Worm (Caenorhabditis elegans) whole organism, mixed stage, embryonic: ENCODE results near the gene ZK402.5.

ENCODE experiments used
- ceh-83 ChIP-seq: fragments of 200-800 bp; sonication (Bioruptor generic); optimal IDR thresholded peaks from 2 replicates; lab custom pipeline; 2018; ENCODE audit warnings: mild to moderate bottlenecking, missing genetic modification characterization, missing compliant biosample characterization
- drap-1 ChIP-seq: fragments of 200-800 bp; sonication (Bioruptor generic); optimal IDR thresholded peaks from 3 replicates; lab custom pipeline; 2018; ENCODE audit warnings: mild to moderate bottlenecking, missing genetic modification characterization, missing compliant biosample characterization
- elt-3 ChIP-seq: fragments of 150-350 bp; optimal IDR thresholded peaks from 2 replicates; lab custom pipeline; 2014; ENCODE audit warnings: missing biosample characterization, missing genetic modification characterization
- ham-2 ChIP-seq: fragments of 200-800 bp; sonication (Bioruptor generic); optimal IDR thresholded peaks from 2 replicates; lab custom pipeline; 2018; ENCODE audit warnings: mild to moderate bottlenecking, missing genetic modification characterization, missing compliant biosample characterization
- mab-5 ChIP-seq: fragments of 150-350 bp; optimal IDR thresholded peaks from 2 replicates; lab custom pipeline; 2014; ENCODE audit warnings: missing biosample characterization, missing genetic modification characterization
- nhr-12 ChIP-seq: fragments of 150-350 bp; optimal IDR thresholded peaks from 2 replicates; lab custom pipeline; 2014; ENCODE audit warnings: missing biosample characterization, missing genetic modification characterization
- nhr-2 ChIP-seq: fragments of 150-350 bp; optimal IDR thresholded peaks from 2 replicates; lab custom pipeline; 2014; ENCODE audit warnings: missing biosample characterization, missing genetic modification characterization
- nhr-28 ChIP-seq: fragments of 150-350 bp; optimal IDR thresholded peaks from 2 replicates; lab custom pipeline; 2014; ENCODE audit warnings: missing biosample characterization, missing genetic modification characterization
- nhr-76 ChIP-seq: sonication (generic microtip); optimal IDR thresholded peaks from 2 replicates; lab custom pipeline; 2017; ENCODE audit warnings: missing biosample characterization, missing genetic modification characterization
- pha-4 ChIP-seq: fragments of 150-350 bp; optimal IDR thresholded peaks from 2 replicates; lab custom pipeline; 2018; ENCODE audit warnings: missing biosample characterization, missing genetic modification reagents, missing genetic modification characterization
- snpc-4 ChIP-seq: fragments of 150-350 bp; optimal IDR thresholded peaks from 2 replicates; lab custom pipeline; 2014; ENCODE audit warnings: missing biosample characterization, missing genetic modification characterization
- unc-120 ChIP-seq: sonication (generic microtip); optimal IDR thresholded peaks from 2 replicates; lab custom pipeline; 2017; ENCODE audit warnings: missing genetic modification characterization, missing compliant biosample characterization; ENCODE audit not compliant: poor library complexity, severe bottlenecking
- unc-39 ChIP-seq: fragments of 150-350 bp; optimal IDR thresholded peaks from 2 replicates; lab custom pipeline; 2014; ENCODE audit warnings: missing biosample characterization, missing genetic modification characterization
- ztf-11 ChIP-seq: fragments of 150-350 bp; optimal IDR thresholded peaks from 2 replicates; lab custom pipeline; 2014; ENCODE audit warnings: missing biosample characterization, missing genetic modification characterization

DNA sequence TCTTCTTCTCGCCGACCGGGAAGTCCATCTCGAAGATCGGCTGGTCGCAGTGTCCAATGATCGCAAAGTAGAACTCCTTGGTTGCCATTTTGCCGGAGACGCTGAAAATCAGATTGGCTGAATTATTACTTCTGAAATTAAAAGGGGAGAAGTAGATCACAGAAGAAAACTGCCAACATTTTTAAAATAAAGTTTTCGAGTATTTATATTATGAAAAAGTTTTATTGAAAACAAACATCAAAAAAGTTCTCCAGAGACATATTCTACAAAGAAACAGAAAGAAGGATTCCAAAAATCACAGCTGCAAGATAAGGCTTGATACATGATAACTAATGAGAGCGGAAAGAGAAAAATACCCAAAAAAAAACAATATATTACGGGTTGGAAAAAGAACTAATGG lies 39.0 kb upstream of the ZK402.5 start, which contains the start of gene sedl-1:
- TF ChIP-seq snpc-4 (no peak), nhr-76 (tag; lab: Kevin White, UChicago) (no peak), ham-2 (no peak), pha-4 (tag; lab: Kevin White, UChicago) (no peak), nhr-12 (tag; lab: Kevin White, UChicago) (no peak), nhr-2 (tag; lab: Kevin White, UChicago) (no peak), drap-1 (GFP tag; lab: Kevin White, UChicago) (no peak), unc-120 (tag; lab: Kevin White, UChicago) (no peak), elt-3 (tag; lab: Kevin White, UChicago) (no peak), unc-39 (tag; lab: Kevin White, UChicago) (no peak), ceh-83 (GFP tag; lab: Kevin White, UChicago) (no peak), mab-5 (no peak), nhr-28 (tag; lab: Kevin White, UChicago) (no peak), ztf-11 (no peak)
